Worm (Caenorhabditis elegans): ENCODE results near the gene fbxb-85.

DNA sequence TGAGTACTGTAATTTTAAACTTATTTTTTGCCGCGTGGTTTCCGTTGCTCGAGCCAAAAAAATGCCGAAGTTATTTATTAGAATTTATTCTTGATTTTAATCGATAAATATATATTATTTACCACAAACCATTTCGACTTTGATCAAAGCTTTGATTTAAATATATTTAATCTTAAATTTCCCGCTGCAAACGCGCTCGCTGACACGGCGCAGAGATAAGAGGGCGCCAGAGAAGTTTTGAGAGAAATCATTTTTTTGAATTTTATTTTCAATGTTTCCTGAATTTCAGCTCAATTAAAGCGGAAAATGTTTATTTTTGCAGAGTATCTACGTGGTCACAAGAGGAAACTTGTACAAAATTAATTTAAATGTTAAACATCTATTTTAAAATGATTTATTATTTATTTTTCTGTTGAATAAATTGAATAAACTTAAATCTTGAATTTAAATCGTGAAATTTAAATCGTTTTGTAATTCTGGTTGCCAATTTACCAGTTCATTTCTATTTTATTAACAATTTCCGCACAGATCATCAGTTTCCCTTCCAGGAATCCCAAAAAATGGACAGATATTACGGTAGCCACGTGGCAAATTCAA is 47.2 kb upstream of the fbxb-85 start, which contains the start of gene com-1:
- TF ChIP-seq klf-2 (GFP tag; conservative IDR thresholded peaks at IDR 0.05) (no peak), med-1 (GFP tag; optimal IDR thresholded peaks at IDR 0.05; ENCODE audit: insufficient read depth) (no peak), tab-1 (GFP tag; IDR thresholded peaks at IDR 0.05) (no peak)
